Worm (Caenorhabditis elegans): ENCODE data around the gene irld-22.

The irld-22 gene

ce11 chrV:3900102-3900501, at the start of gene irld-22:
Gene irld-22 (minus strand): TSS chrV:3900202.
- TF ChIP-seq tbp1 (GFP tag; optimal IDR thresholded peaks at IDR 0.05), result no peak
- TF ChIP-seq hsf-1 (GFP tag; IDR thresholded peaks at IDR 0.05), result no peak
- no peak for TF ChIP-seq let-607 (tag; optimal IDR thresholded peaks at IDR 0.05)
- TF ChIP-seq nhr-120 (GFP tag; IDR thresholded peaks at IDR 0.05), result no peak
- no peak for TF ChIP-seq ceh-58 (GFP tag; IDR thresholded peaks at IDR 0.05)
- TF ChIP-seq F57A8.1 (GFP tag; optimal IDR thresholded peaks at IDR 0.05), result no peak
- no peak for TF ChIP-seq sptf-2 (GFP tag; optimal IDR thresholded peaks at IDR 0.05)

- TF ChIP-seq rec-8 (tag; optimal IDR thresholded peaks at IDR 0.05), result no peak
- TF ChIP-seq somi-1 (GFP tag; optimal IDR thresholded peaks at IDR 0.05), result no peak
- no peak for TF ChIP-seq ztf-18 (tag; optimal IDR thresholded peaks at IDR 0.05)
- TF ChIP-seq hmg-1.2 (GFP tag; IDR thresholded peaks at IDR 0.05), result no peak
These were observed 49.7 kb upstream of the irld-22 start, which contains the start of gene dach-1 for ce11 chrV:3949723-3950122. Gene dach-1 (plus strand): TSS chrV:3950023.

ce11 chrV:3945053-3945452, 45.1 kb upstream of the irld-22 start, which contains the start of gene cyp-35B3:
Gene cyp-35B3 (plus strand): TSS chrV:3945353.
- no peak for TF ChIP-seq nhr-179 (tag; optimal IDR thresholded peaks at IDR 0.05)
- no peak for TF ChIP-seq ztf-25 (GFP tag; IDR thresholded peaks at IDR 0.05)
- no peak for TF ChIP-seq ceh-58 (GFP tag; IDR thresholded peaks at IDR 0.05)
- TF ChIP-seq tlf-1 (GFP tag; optimal IDR thresholded peaks at IDR 0.05), result no peak
- no peak for TF ChIP-seq sea-2 (GFP tag; IDR thresholded peaks at IDR 0.05)
- no peak for TF ChIP-seq Y53F4B.3 (GFP tag; IDR thresholded peaks at IDR 0.05)
- no peak for TF ChIP-seq nfya-1 (tag; optimal IDR thresholded peaks at IDR 0.05; ENCODE audit: borderline replicate concordance, insufficient read depth)
- TF ChIP-seq hmg-20 (GFP tag; IDR thresholded peaks at IDR 0.05), result no peak
- no peak for TF ChIP-seq madf-8 (GFP tag; conservative IDR thresholded peaks at IDR 0.05)
- TF ChIP-seq K12H6.12 (tag; optimal IDR thresholded peaks at IDR 0.05), result no peak
- no peak for TF ChIP-seq egrh-3 (GFP tag; IDR thresholded peaks at IDR 0.05)
- TF ChIP-seq sptf-2 (GFP tag; optimal IDR thresholded peaks at IDR 0.05), result no peak
- no peak for TF ChIP-seq lin-40 (tag; optimal IDR thresholded peaks at IDR 0.05)

- TF ChIP-seq sea-2 (GFP tag; IDR thresholded peaks at IDR 0.05), result no peak
- TF ChIP-seq nfya-2 (GFP tag; IDR thresholded peaks at IDR 0.05), result no peak
- no peak for TF ChIP-seq ztf-3 (GFP tag; optimal IDR thresholded peaks at IDR 0.05)
- TF ChIP-seq lin-40 (tag; optimal IDR thresholded peaks at IDR 0.05), result no peak
- TF ChIP-seq ceh-27 (GFP tag; optimal IDR thresholded peaks at IDR 0.05), result no peak
- TF ChIP-seq mel-28 (tag; optimal IDR thresholded peaks at IDR 0.05; ENCODE audit: borderline replicate concordance), result no peak
These were observed 43.4 kb upstream of the irld-22 start for ce11 chrV:3943364-3943763.

- no peak for TF ChIP-seq lag-1 (GFP tag; IDR thresholded peaks at IDR 0.05)
- TF ChIP-seq rcor-1 (GFP tag; IDR thresholded peaks at IDR 0.05), result no peak
- TF ChIP-seq mel-28 (tag; optimal IDR thresholded peaks at IDR 0.05; ENCODE audit: borderline replicate concordance), result no peak
- TF ChIP-seq Y53F4B.3 (GFP tag; IDR thresholded peaks at IDR 0.05), result no peak
- TF ChIP-seq nhr-80 (tag; optimal IDR thresholded peaks at IDR 0.05), result no peak
- no peak for TF ChIP-seq F23B12.7 (tag; optimal IDR thresholded peaks at IDR 0.05; ENCODE audit: insufficient read depth)
- no peak for TF ChIP-seq snpc-1.1 (tag; optimal IDR thresholded peaks at IDR 0.05; ENCODE audit: insufficient read depth)
- no peak for TF ChIP-seq lin-26 (GFP tag; IDR thresholded peaks at IDR 0.05)
- no peak for TF ChIP-seq lsy-27 (tag; optimal IDR thresholded peaks at IDR 0.05; ENCODE audit: borderline replicate concordance, insufficient read depth)
- TF ChIP-seq hlh-12 (tag; optimal IDR thresholded peaks at IDR 0.05), result no peak
- no peak for TF ChIP-seq Y56A3A.18 (GFP tag; IDR thresholded peaks at IDR 0.05)
- no peak for TF ChIP-seq B0336.3 (GFP tag; IDR thresholded peaks at IDR 0.05)
- no peak for TF ChIP-seq F39B2.1 (GFP tag; IDR thresholded peaks at IDR 0.05)
These were observed 41.9 kb upstream of the irld-22 start, which contains the start of gene cyp-35B2 for ce11 chrV:3941860-3942259. Gene cyp-35B2 (plus strand): TSS chrV:3942160.

Data from whole organism, young adult.